Worm (Caenorhabditis elegans): ENCODE measurements around the gene srh-25.

srh-25 gene

ce11 chrV:12395699-12396098 lies 37.9 kb downstream of the srh-25 start, which contains the start of gene twk-14:
twk-14 (minus strand) TSS chrV:12395706.
- TF ChIP-seq hmg-4 (GFP tag; optimal IDR thresholded peaks at IDR 0.05) (no peak), aly-1 (tag; optimal IDR thresholded peaks at IDR 0.05) (no peak), pes-1 (GFP tag; IDR thresholded peaks at IDR 0.05) (no peak), sea-1 (GFP tag; conservative IDR thresholded peaks at IDR 0.05) (no peak), B0310.2 (tag; optimal IDR thresholded peaks at IDR 0.05) (no peak), ceh-13 (GFP tag; optimal IDR thresholded peaks at IDR 0.05) (no peak), scrt-1 (GFP tag; IDR thresholded peaks at IDR 0.05) (no peak), hnd-1 (tag; optimal IDR thresholded peaks at IDR 0.05) (no peak), tra-4 (tag; optimal IDR thresholded peaks at IDR 0.05) (no peak), F13C5.2 (tag; optimal IDR thresholded peaks at IDR 0.05) (no peak), flt-1 (GFP tag; IDR thresholded peaks at IDR 0.05) (no peak), tbx-11 (GFP tag; IDR thresholded peaks at IDR 0.05) (no peak), hmbx-1 (tag; optimal IDR thresholded peaks at IDR 0.05) (no peak), ceh-36 (tag; optimal IDR thresholded peaks at IDR 0.05) (no peak), ets-7 (tag; optimal IDR thresholded peaks at IDR 0.05) (no peak), tbx-37 (GFP tag; conservative IDR thresholded peaks at IDR 0.05) (no peak), ama-1 (optimal IDR thresholded peaks at IDR 0.05) (no peak)

DNA sequence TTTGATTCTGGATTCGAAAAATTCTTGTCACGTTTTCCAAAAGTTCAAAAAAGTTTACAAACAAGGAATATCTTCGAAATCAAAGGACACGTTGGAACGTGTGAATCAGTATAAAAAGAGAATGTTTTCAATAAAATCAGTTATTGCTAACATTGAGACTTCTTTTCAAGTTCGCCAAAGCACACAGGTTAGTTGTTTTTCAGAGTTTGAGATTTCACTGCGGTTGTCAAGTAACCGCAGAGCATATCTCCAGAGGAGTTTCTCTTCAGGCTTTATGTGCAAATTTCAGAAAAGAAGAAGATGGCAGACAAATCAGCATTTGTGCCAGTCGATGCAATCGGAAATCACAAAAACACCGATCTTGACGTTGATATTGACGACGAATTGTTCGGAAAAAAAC lies 47.5 kb downstream of the srh-25 start, which contains the start of gene K01D12.15:
TSS of gene K01D12.15 (plus strand) at position 301 of the 400 bp plus-strand sequence.
- TF ChIP-seq ama-1 (optimal IDR thresholded peaks at IDR 0.05) (no peak), tbx-11 (GFP tag; IDR thresholded peaks at IDR 0.05) (no peak), hnd-1 (tag; optimal IDR thresholded peaks at IDR 0.05) (no peak)
